Worm (Caenorhabditis elegans) whole organism, L4 larva: Measurements from ENCODE around the gene Y46G5A.29.

ENCODE experiments used
- fkh-10 ChIP-seq: fragments of 150-350 bp; optimal IDR thresholded peaks from 2 replicates; lab custom pipeline; 2014; ENCODE audit warnings: missing biosample characterization, missing genetic modification reagents, missing genetic modification characterization
- fos-1 ChIP-seq: fragments of 150-350 bp; optimal IDR thresholded peaks from 2 replicates; lab custom pipeline; 2014; ENCODE audit warnings: missing biosample characterization, missing genetic modification characterization
- pha-4 ChIP-seq, 2 experiments: fragments of 150-350 bp in 1 of 2; fragments of 200-800 bp in 1 of 2; sonication (Bioruptor generic) in 1 of 2; IDR thresholded peaks in 1 of 2; optimal IDR thresholded peaks in 1 of 2; 2 replicates each; pipeline versions ENCODE4 v1.3.6 to Lab custom; 2014 to 2022; ENCODE audit warnings: missing genetic modification characterization in 2 of 2, missing genetic modification reagents in 2 of 2, missing biosample characterization in 1 of 2, missing compliant biosample characterization in 1 of 2

ce11 chrII:12840057-12840456 lies 15.9 kb upstream of the Y46G5A.29 start, which contains the start of gene lgc-35:
- TF ChIP-seq pha-4 (GFP tag; IDR thresholded peaks at IDR 0.05; lab: Robert Waterston, UW) (no peak), pha-4 (tag; optimal IDR thresholded peaks at IDR 0.05; lab: Kevin White, UChicago) (no peak), fkh-10 (no peak), fos-1 (tag; lab: Kevin White, UChicago) (no peak)
